Worm (Caenorhabditis elegans) whole organism, L1 larva: ENCODE measurements around the gene ire-1.

ENCODE experiments used
- C16A3.4 ChIP-seq: fragments of 150-350 bp; optimal IDR thresholded peaks from 2 replicates; lab custom pipeline; 2014; ENCODE audit warnings: missing biosample characterization, missing genetic modification characterization
- C34B4.2 ChIP-seq: sonication (generic microtip); optimal IDR thresholded peaks from 2 replicates; lab custom pipeline; 2017; ENCODE audit warnings: mild to moderate bottlenecking, missing genetic modification characterization, missing compliant biosample characterization
- F16B12.6 ChIP-seq: fragments of 150-350 bp; optimal IDR thresholded peaks from 2 replicates; lab custom pipeline; 2014; ENCODE audit warnings: missing biosample characterization, missing genetic modification characterization
- Y116A8C.19 ChIP-seq: sonication (generic microtip); optimal IDR thresholded peaks from 2 replicates; lab custom pipeline; 2016; ENCODE audit warnings: missing compliant biosample characterization, missing genetic modification characterization, borderline replicate concordance
- aha-1 ChIP-seq: fragments of 150-350 bp; optimal IDR thresholded peaks from 2 replicates; lab custom pipeline; 2014; ENCODE audit warnings: missing biosample characterization, missing genetic modification characterization
- blmp-1 ChIP-seq: fragments of 150-350 bp; optimal IDR thresholded peaks from 2 replicates; lab custom pipeline; 2014; ENCODE audit warnings: missing biosample characterization, missing genetic modification characterization
- ceh-63 ChIP-seq: fragments of 200-800 bp; sonication (Bioruptor generic); optimal IDR thresholded peaks from 2 replicates; lab custom pipeline; 2018; ENCODE audit warnings: mild to moderate bottlenecking, missing genetic modification characterization, missing compliant biosample characterization
- ces-1 ChIP-seq: fragments of 150-350 bp; optimal IDR thresholded peaks from 2 replicates; lab custom pipeline; 2014; ENCODE audit warnings: missing biosample characterization, missing genetic modification reagents, missing genetic modification characterization
- efl-1 ChIP-seq, 4 experiments: fragments of 150-350 bp; optimal IDR thresholded peaks in 3 of 4; peaks in 1 of 4; 1 replicate in 1 of 4; 2 replicates in 3 of 4; lab custom pipeline; 2014; ENCODE audit warnings: missing biosample characterization in 2 of 4, missing genetic modification characterization in 2 of 4, missing genetic modification reagents in 2 of 4
- egl-13 ChIP-seq: sonication (generic microtip); optimal IDR thresholded peaks from 2 replicates; lab custom pipeline; 2016; ENCODE audit warnings: missing genotype, missing genetic modification reagents, missing genetic modification characterization, missing compliant biosample characterization
- elt-2 ChIP-seq: sonication (generic microtip); optimal IDR thresholded peaks from 2 replicates; lab custom pipeline; 2016; ENCODE audit warnings: missing genetic modification characterization, mild to moderate bottlenecking, inconsistent platforms, missing compliant biosample characterization, missing genetic modification reagents
- elt-3 ChIP-seq, 6 experiments: fragments of 150-350 bp in 1 of 6; sonication (generic microtip); optimal IDR thresholded peaks; 2 replicates each; lab custom pipeline; 2017 to 2018; ENCODE audit warnings: missing biosample characterization in 6 of 6, missing genetic modification characterization in 6 of 6, inconsistent platforms in 1 of 6
- ets-5 ChIP-seq: fragments of 200-800 bp; sonication (Bioruptor generic); IDR thresholded peaks from 2 replicates; pipeline ENCODE4 v1.3.6; 2022; ENCODE audit warnings: missing genetic modification characterization, missing compliant biosample characterization
- fkh-10 ChIP-seq: sonication (generic microtip); optimal IDR thresholded peaks from 2 replicates; lab custom pipeline; 2017; ENCODE audit warnings: missing biosample characterization, missing genetic modification reagents, missing genetic modification characterization
- fkh-4 ChIP-seq: sonication (generic microtip); optimal IDR thresholded peaks from 2 replicates; lab custom pipeline; 2016; ENCODE audit warnings: missing compliant biosample characterization, missing genetic modification characterization, borderline replicate concordance
- fkh-8 ChIP-seq: sonication (generic microtip); optimal IDR thresholded peaks from 2 replicates; lab custom pipeline; 2016; ENCODE audit warnings: mild to moderate bottlenecking, missing genetic modification characterization, missing compliant biosample characterization
- fos-1 ChIP-seq: fragments of 150-350 bp; optimal IDR thresholded peaks from 2 replicates; lab custom pipeline; 2014; ENCODE audit warnings: missing biosample characterization, missing genetic modification characterization
- grh-1 ChIP-seq: fragments of 200-800 bp; sonication (Bioruptor generic); IDR thresholded peaks from 2 replicates; pipeline ENCODE4 v1.3.6; 2022; ENCODE audit warnings: missing genetic modification reagents, missing genetic modification characterization, missing compliant biosample characterization
- hlh-17 ChIP-seq: fragments of 200-800 bp; sonication (Bioruptor generic); optimal IDR thresholded peaks from 2 replicates; lab custom pipeline; 2018; ENCODE audit warnings: missing genetic modification characterization, mild to moderate bottlenecking, missing compliant biosample characterization, moderate library complexity, borderline replicate concordance
- hlh-4 ChIP-seq: sonication (generic microtip); optimal IDR thresholded peaks from 2 replicates; lab custom pipeline; 2016; ENCODE audit warnings: mild to moderate bottlenecking, missing genetic modification characterization, missing compliant biosample characterization
- hpl-2 ChIP-seq: fragments of 150-350 bp; optimal IDR thresholded peaks from 2 replicates; lab custom pipeline; 2014; ENCODE audit warnings: missing biosample characterization, missing genetic modification reagents, missing genetic modification characterization
- irx-1 ChIP-seq: sonication (generic microtip); optimal IDR thresholded peaks from 2 replicates; lab custom pipeline; 2016; ENCODE audit warnings: missing genetic modification characterization, missing compliant biosample characterization
- isw-1 ChIP-seq: fragments of 200-800 bp; sonication (Bioruptor generic); IDR thresholded peaks from 2 replicates; pipeline ENCODE4 v1.3.6; 2022; ENCODE audit warnings: missing genetic modification characterization, missing compliant biosample characterization
- lin-13 ChIP-seq: fragments of 150-350 bp; optimal IDR thresholded peaks from 2 replicates; lab custom pipeline; 2014; ENCODE audit warnings: missing biosample characterization, missing genetic modification reagents, missing genetic modification characterization
- lin-14 ChIP-seq: fragments of 200-800 bp; sonication (Bioruptor generic); optimal IDR thresholded peaks from 2 replicates; lab custom pipeline; 2018; ENCODE audit warnings: mild to moderate bottlenecking, missing genetic modification characterization, moderate library complexity, missing compliant biosample characterization
- lin-15B ChIP-seq: fragments of 150-350 bp; sonication (generic microtip); optimal IDR thresholded peaks from 3 replicates; lab custom pipeline; 2014; ENCODE audit warnings: missing biosample characterization, missing genetic modification characterization
- lin-39 ChIP-seq: fragments of 150-350 bp; optimal IDR thresholded peaks from 2 replicates; lab custom pipeline; 2014; ENCODE audit warnings: missing biosample characterization, missing genetic modification reagents, missing genetic modification characterization
- nhr-19 ChIP-seq: fragments of 200-800 bp; sonication (Bioruptor generic); conservative IDR thresholded peaks from 2 replicates; pipeline ENCODE4 v1.3.6; 2022; ENCODE audit warnings: missing genetic modification characterization, missing compliant biosample characterization
- nhr-237 ChIP-seq: fragments of 150-350 bp; optimal IDR thresholded peaks from 2 replicates; lab custom pipeline; 2014; ENCODE audit warnings: missing biosample characterization, missing genetic modification characterization
- nhr-28 ChIP-seq: fragments of 150-350 bp; optimal IDR thresholded peaks from 2 replicates; lab custom pipeline; 2014; ENCODE audit warnings: missing biosample characterization, missing genetic modification characterization
- nhr-71 ChIP-seq: sonication (generic microtip); optimal IDR thresholded peaks from 2 replicates; lab custom pipeline; 2016; ENCODE audit warnings: mild to moderate bottlenecking, missing genetic modification characterization, moderate library complexity, missing compliant biosample characterization
- nhr-76 ChIP-seq: sonication (generic microtip); optimal IDR thresholded peaks from 2 replicates; lab custom pipeline; 2017; ENCODE audit warnings: missing biosample characterization, missing genetic modification characterization
- nhr-77 ChIP-seq: fragments of 150-350 bp; optimal IDR thresholded peaks from 2 replicates; lab custom pipeline; 2014; ENCODE audit warnings: missing biosample characterization, missing genetic modification characterization
- nhr-84 ChIP-seq: sonication (generic microtip); optimal IDR thresholded peaks from 2 replicates; lab custom pipeline; 2017; ENCODE audit warnings: missing biosample characterization, missing genetic modification characterization
- nhr-90 ChIP-seq: sonication (generic microtip); optimal IDR thresholded peaks from 2 replicates; lab custom pipeline; 2016; ENCODE audit warnings: mild to moderate bottlenecking, missing genetic modification characterization, missing compliant biosample characterization; ENCODE audit not compliant: poor library complexity
- pag-3 ChIP-seq: sonication (generic microtip); optimal IDR thresholded peaks from 2 replicates; lab custom pipeline; 2017; ENCODE audit warnings: missing genetic modification characterization, mild to moderate bottlenecking, missing compliant biosample characterization, antibody characterized with exemption, borderline replicate concordance; ENCODE audit not compliant: insufficient read depth
- pax-3 ChIP-seq: fragments of 200-800 bp; sonication (Bioruptor generic); optimal IDR thresholded peaks from 2 replicates; lab custom pipeline; 2018; ENCODE audit warnings: mild to moderate bottlenecking, missing genetic modification characterization, moderate library complexity, missing compliant biosample characterization
- pqm-1 ChIP-seq: sonication (generic microtip); optimal IDR thresholded peaks from 3 replicates; lab custom pipeline; 2017; ENCODE audit warnings: missing biosample characterization, missing genetic modification characterization
- rnt-1 ChIP-seq: sonication (generic microtip); optimal IDR thresholded peaks from 2 replicates; lab custom pipeline; 2016; ENCODE audit warnings: mild to moderate bottlenecking, missing genetic modification characterization, moderate library complexity, missing compliant biosample characterization
- skn-1 ChIP-seq: fragments of 150-350 bp; optimal IDR thresholded peaks from 2 replicates; lab custom pipeline; 2014; ENCODE audit warnings: missing biosample characterization, missing genetic modification characterization
- snpc-4 ChIP-seq: fragments of 150-350 bp; optimal IDR thresholded peaks from 2 replicates; lab custom pipeline; 2014; ENCODE audit warnings: missing biosample characterization, missing genetic modification characterization
- snu-23 ChIP-seq: sonication (generic microtip); optimal IDR thresholded peaks from 2 replicates; lab custom pipeline; 2016; ENCODE audit warnings: missing genetic modification characterization, missing compliant biosample characterization
- sox-4 ChIP-seq: sonication (generic microtip); optimal IDR thresholded peaks from 2 replicates; lab custom pipeline; 2016; ENCODE audit warnings: missing genetic modification characterization, missing compliant biosample characterization
- tlp-1 ChIP-seq: fragments of 150-350 bp; optimal IDR thresholded peaks from 2 replicates; lab custom pipeline; 2014; ENCODE audit warnings: missing biosample characterization, missing genetic modification characterization
- unc-130 ChIP-seq: fragments of 150-350 bp; optimal IDR thresholded peaks from 2 replicates; lab custom pipeline; 2017; ENCODE audit warnings: missing biosample characterization, missing genetic modification characterization, inconsistent platforms
- unc-30 ChIP-seq: sonication (generic microtip); optimal IDR thresholded peaks from 2 replicates; lab custom pipeline; 2017; ENCODE audit warnings: missing biosample characterization, missing genetic modification characterization
- unc-86 ChIP-seq: sonication (generic microtip); optimal IDR thresholded peaks from 2 replicates; lab custom pipeline; 2016; ENCODE audit warnings: missing genetic modification characterization, missing compliant biosample characterization
- vab-15 ChIP-seq: sonication (generic microtip); optimal IDR thresholded peaks from 2 replicates; lab custom pipeline; 2017; ENCODE audit warnings: missing genotype, mild to moderate bottlenecking, missing genetic modification characterization, missing compliant biosample characterization
- xbp-1 ChIP-seq: sonication (generic microtip); optimal IDR thresholded peaks from 2 replicates; lab custom pipeline; 2016; ENCODE audit warnings: missing genetic modification characterization, missing compliant biosample characterization
- zip-4 ChIP-seq: fragments of 200-800 bp; sonication (Bioruptor generic); optimal IDR thresholded peaks from 2 replicates; lab custom pipeline; 2018; ENCODE audit warnings: mild to moderate bottlenecking, missing genetic modification characterization, moderate library complexity, missing compliant biosample characterization
- ztf-11 ChIP-seq, 2 experiments: sonication (generic microtip); optimal IDR thresholded peaks; 2 replicates each; lab custom pipeline; 2016 to 2017; ENCODE audit warnings: missing genetic modification characterization in 2 of 2, missing biosample characterization in 1 of 2, missing compliant biosample characterization in 1 of 2
- ztf-4 ChIP-seq: fragments of 150-350 bp; optimal IDR thresholded peaks from 2 replicates; lab custom pipeline; 2014; ENCODE audit warnings: missing biosample characterization, missing genetic modification characterization

ire-1 gene

ce11 chrII:8143278-8143931, 18.7 kb upstream of the ire-1 start, which contains the start of the genes ints-11 and rpl-10 (continued):
- TF ChIP-seq pag-3 (tag; lab: Kevin White, UChicago): no peak
- no peak for TF ChIP-seq snpc-4 (tag; lab: Kevin White, UChicago)
- peak; percentile 66 for TF ChIP-seq blmp-1 (tag; lab: Kevin White, UChicago)
- TF ChIP-seq lin-13 (GFP tag; lab: Kevin White, UChicago): peak; percentile 12
- peak; percentile 65 for TF ChIP-seq nhr-71 (tag; lab: Kevin White, UChicago)
- no peak for TF ChIP-seq elt-2
- TF ChIP-seq tlp-1 (tag; lab: Kevin White, UChicago): no peak
- no peak for TF ChIP-seq vab-15 (tag; lab: Kevin White, UChicago)
- no peak for TF ChIP-seq nhr-28
- TF ChIP-seq lin-39 (tag; lab: Kevin White, UChicago): no peak
- TF ChIP-seq isw-1 (GFP tag; lab: Robert Waterston, UW): peak; percentile 31
- TF ChIP-seq fkh-4 (tag; lab: Kevin White, UChicago): no peak
- TF ChIP-seq unc-130 (tag; lab: Kevin White, UChicago): peak; percentile 58
- peak; percentile 59 for TF ChIP-seq C16A3.4 (tag; lab: Kevin White, UChicago)
- no peak for TF ChIP-seq pqm-1
- TF ChIP-seq ets-5 (GFP tag; lab: Robert Waterston, UW): no peak
- TF ChIP-seq elt-3 (tag; optimal IDR thresholded peaks at IDR 0.05; lab: Kevin White, UChicago): peak in 1 of 6 experiments; percentile 33
- no peak for TF ChIP-seq egl-13 (tag; lab: Kevin White, UChicago)
- 0 out of 2 replicates have a peak, but pooled peaks have one; percentile 23 for TF ChIP-seq nhr-19 (GFP tag; lab: Robert Waterston, UW)
- no peak for TF ChIP-seq nhr-237 (tag; lab: Kevin White, UChicago)
- TF ChIP-seq hlh-17: no peak
- TF ChIP-seq Y116A8C.19 (tag; lab: Kevin White, UChicago): no peak
- TF ChIP-seq nhr-90 (tag; lab: Kevin White, UChicago): no peak
- TF ChIP-seq pax-3: no peak
- no peak for TF ChIP-seq unc-30 (tag; lab: Kevin White, UChicago)
- TF ChIP-seq nhr-84 (tag; lab: Kevin White, UChicago): no peak
- TF ChIP-seq skn-1: peak; percentile 56
- no peak for TF ChIP-seq aha-1
- no peak for TF ChIP-seq ztf-4 (tag; lab: Kevin White, UChicago)
- TF ChIP-seq ces-1 (GFP tag; lab: Kevin White, UChicago): no peak
- TF ChIP-seq fkh-10 (GFP tag; lab: Kevin White, UChicago): no peak
- peak; percentile 73 for TF ChIP-seq snu-23 (GFP tag; lab: Kevin White, UChicago)
- TF ChIP-seq unc-86 (tag; lab: Kevin White, UChicago): no peak
- TF ChIP-seq hpl-2 (GFP tag; lab: Kevin White, UChicago): no peak
- TF ChIP-seq ztf-11 (tag; optimal IDR thresholded peaks at IDR 0.05; lab: Kevin White, UChicago): no peak
- peak; percentile 67 to 74 for TF ChIP-seq efl-1 (optimal IDR thresholded peaks at IDR 0.05; lab: Kevin White, UChicago)
- peak; percentile 70 to 90 for TF ChIP-seq efl-1 (GFP tag; optimal IDR thresholded peaks at IDR 0.05 in 1 of 2; lab: Kevin White, UChicago)
- no peak for TF ChIP-seq nhr-77
- TF ChIP-seq hlh-4 (tag; lab: Kevin White, UChicago): no peak
- peak; percentile 44 for TF ChIP-seq rnt-1
- no peak for TF ChIP-seq irx-1 (tag; lab: Kevin White, UChicago)
- TF ChIP-seq fos-1 (tag; lab: Kevin White, UChicago): no peak
- peak; percentile 48 for TF ChIP-seq xbp-1 (tag; lab: Kevin White, UChicago)
- TF ChIP-seq zip-4 (GFP tag; lab: Kevin White, UChicago): no peak
- no peak for TF ChIP-seq lin-14 (GFP tag; lab: Kevin White, UChicago)
- TF ChIP-seq grh-1: no peak
- no peak for TF ChIP-seq C34B4.2 (tag; lab: Kevin White, UChicago)
- TF ChIP-seq nhr-76 (tag; lab: Kevin White, UChicago): no peak
- no peak for TF ChIP-seq ceh-63
- peak; percentile 83 for TF ChIP-seq F16B12.6 (tag; lab: Kevin White, UChicago)
- TF ChIP-seq lin-15B (tag; lab: Kevin White, UChicago): peak; percentile 43
- TF ChIP-seq fkh-8 (tag; lab: Kevin White, UChicago): no peak
- TF ChIP-seq sox-4 (tag; lab: Kevin White, UChicago): no peak
